Worm (Caenorhabditis elegans) whole organism, L4 larva: ENCODE data around the gene C16A3.2.

ENCODE experiments used
- Y75B8A.6 ChIP-seq: fragments of 200-800 bp; sonication (Bioruptor generic); IDR thresholded peaks from 2 replicates; pipeline ENCODE4 v1.3.6; 2022; ENCODE audit warnings: missing genetic modification reagents, missing genetic modification characterization, missing compliant biosample characterization
- aha-1 ChIP-seq: fragments of 150-350 bp; peaks from one replicate; lab custom pipeline; 2014; ENCODE audit warnings: missing biosample characterization, missing genetic modification characterization
- ama-1 ChIP-seq: fragments of 150-350 bp; optimal IDR thresholded peaks from 2 replicates; lab custom pipeline; 2014; ENCODE audit warnings: inconsistent platforms, mixed read lengths
- ceh-28 ChIP-seq: fragments of 150-350 bp; optimal IDR thresholded peaks from 2 replicates; lab custom pipeline; 2014; ENCODE audit warnings: missing biosample characterization, missing genetic modification reagents, missing genetic modification characterization
- ceh-32 ChIP-seq: sonication (generic microtip); optimal IDR thresholded peaks from 2 replicates; lab custom pipeline; 2016; ENCODE audit warnings: mild to moderate bottlenecking, missing genetic modification characterization, missing compliant biosample characterization; ENCODE audit not compliant: poor library complexity
- ceh-82 ChIP-seq: sonication (generic microtip); optimal IDR thresholded peaks from 2 replicates; lab custom pipeline; 2017; ENCODE audit warnings: missing biosample characterization, missing genetic modification characterization
- ctbp-1 ChIP-seq: fragments of 200-800 bp; sonication (Bioruptor generic); IDR thresholded peaks from 2 replicates; pipeline ENCODE4 v1.3.6; 2022; ENCODE audit warnings: missing genetic modification reagents, missing genetic modification characterization, missing compliant biosample characterization
- daf-16 ChIP-seq, 3 experiments: sonication (generic microtip); optimal IDR thresholded peaks; 2 replicates each; lab custom pipeline; 2016 to 2017; ENCODE audit warnings: missing genetic modification characterization in 3 of 3, missing genetic modification reagents in 3 of 3, mild to moderate bottlenecking in 2 of 3, missing compliant biosample characterization in 2 of 3, missing biosample characterization in 1 of 3, moderate library complexity in 1 of 3
- daf-19 ChIP-seq: fragments of 200-800 bp; sonication (Bioruptor generic); conservative IDR thresholded peaks from 2 replicates; pipeline ENCODE4 v1.3.6; 2022; ENCODE audit warnings: missing genetic modification characterization, missing compliant biosample characterization
- dmd-6 ChIP-seq: fragments of 200-800 bp; sonication (Bioruptor generic); IDR thresholded peaks from 2 replicates; pipeline ENCODE4 v1.3.6; 2022; ENCODE audit warnings: missing genetic modification reagents, missing genetic modification characterization, missing compliant biosample characterization
- dpl-1 ChIP-seq: fragments of 150-350 bp; optimal IDR thresholded peaks from 2 replicates; lab custom pipeline; 2014; ENCODE audit warnings: missing biosample characterization, missing genetic modification reagents, missing genetic modification characterization
- dve-1 ChIP-seq: sonication (generic microtip); optimal IDR thresholded peaks from 2 replicates; lab custom pipeline; 2017; ENCODE audit warnings: antibody characterized with exemption, mild to moderate bottlenecking, missing genetic modification characterization, missing compliant biosample characterization; ENCODE audit not compliant: insufficient read depth
- fos-1 ChIP-seq: fragments of 150-350 bp; optimal IDR thresholded peaks from 2 replicates; lab custom pipeline; 2014; ENCODE audit warnings: missing biosample characterization, missing genetic modification characterization
- hlh-11 ChIP-seq: fragments of 200-800 bp; sonication (Bioruptor generic); optimal IDR thresholded peaks from 2 replicates; lab custom pipeline; 2018; ENCODE audit warnings: mild to moderate bottlenecking, missing genetic modification characterization, missing compliant biosample characterization
- hlh-30 ChIP-seq: sonication (generic microtip); optimal IDR thresholded peaks from 2 replicates; lab custom pipeline; 2017; ENCODE audit warnings: antibody characterized with exemption, mild to moderate bottlenecking, missing genetic modification characterization, missing compliant biosample characterization; ENCODE audit not compliant: insufficient read depth
- lim-7 ChIP-seq: fragments of 200-800 bp; sonication (Bioruptor generic); IDR thresholded peaks from 2 replicates; pipeline ENCODE4 v1.3.6; 2022; ENCODE audit warnings: missing genetic modification characterization, missing compliant biosample characterization
- lsy-2 ChIP-seq, 2 experiments: fragments of 150-350 bp in 1 of 2; sonication (generic microtip) in 1 of 2; optimal IDR thresholded peaks; 2 replicates each; lab custom pipeline; 2014 to 2017; ENCODE audit warnings: missing biosample characterization in 2 of 2, missing genetic modification characterization in 2 of 2
- mdl-1 ChIP-seq, 2 experiments: fragments of 150-350 bp in 1 of 2; sonication (generic microtip) in 1 of 2; optimal IDR thresholded peaks; 2 replicates each; lab custom pipeline; 2014 to 2017; ENCODE audit warnings: missing biosample characterization in 2 of 2, missing genetic modification characterization in 2 of 2
- mes-2 ChIP-seq: sonication (generic microtip); optimal IDR thresholded peaks from 2 replicates; lab custom pipeline; 2016; ENCODE audit warnings: missing genotype, mild to moderate bottlenecking, missing genetic modification characterization, missing compliant biosample characterization; ENCODE audit not compliant: poor library complexity, severe bottlenecking
- mxl-3 ChIP-seq: fragments of 200-800 bp; sonication (Bioruptor generic); optimal IDR thresholded peaks from 2 replicates; lab custom pipeline; 2018; ENCODE audit warnings: mild to moderate bottlenecking, missing genetic modification characterization, missing compliant biosample characterization
- nhr-10 ChIP-seq: fragments of 150-350 bp; optimal IDR thresholded peaks from 2 replicates; lab custom pipeline; 2014; ENCODE audit warnings: missing biosample characterization, missing genetic modification characterization
- nhr-102 ChIP-seq: sonication (generic microtip); optimal IDR thresholded peaks from 2 replicates; lab custom pipeline; 2016; ENCODE audit warnings: mild to moderate bottlenecking, missing genetic modification characterization, moderate library complexity, missing compliant biosample characterization
- nhr-11 ChIP-seq: fragments of 150-350 bp; optimal IDR thresholded peaks from 2 replicates; lab custom pipeline; 2014; ENCODE audit warnings: missing biosample characterization, missing genetic modification characterization
- nhr-237 ChIP-seq: sonication (generic microtip); optimal IDR thresholded peaks from 2 replicates; lab custom pipeline; 2017; ENCODE audit warnings: missing biosample characterization, missing genetic modification characterization
- nhr-28 ChIP-seq: fragments of 150-350 bp; optimal IDR thresholded peaks from 2 replicates; lab custom pipeline; 2014; ENCODE audit warnings: missing biosample characterization, missing genetic modification characterization
- nhr-42 ChIP-seq: fragments of 200-800 bp; sonication (Bioruptor generic); IDR thresholded peaks from 2 replicates; pipeline ENCODE4 v1.3.6; 2022; ENCODE audit warnings: missing genetic modification characterization, missing compliant biosample characterization
- nhr-6 ChIP-seq: fragments of 150-350 bp; optimal IDR thresholded peaks from 2 replicates; lab custom pipeline; 2014; ENCODE audit warnings: missing biosample characterization, missing genetic modification characterization
- nhr-76 ChIP-seq: fragments of 150-350 bp; optimal IDR thresholded peaks from 2 replicates; lab custom pipeline; 2014; ENCODE audit warnings: missing biosample characterization, missing genetic modification characterization
- nhr-77 ChIP-seq: fragments of 150-350 bp; optimal IDR thresholded peaks from 2 replicates; lab custom pipeline; 2014; ENCODE audit warnings: missing biosample characterization, missing genetic modification characterization
- pqm-1 ChIP-seq: sonication (generic microtip); optimal IDR thresholded peaks from 2 replicates; lab custom pipeline; 2017; ENCODE audit warnings: missing biosample characterization, missing genetic modification characterization
- saeg-2 ChIP-seq: fragments of 200-800 bp; sonication (Bioruptor generic); IDR thresholded peaks from 2 replicates; pipeline ENCODE4 v1.3.6; 2022; ENCODE audit warnings: missing genetic modification reagents, missing genetic modification characterization, missing compliant biosample characterization
- skn-1 ChIP-seq: fragments of 150-350 bp; optimal IDR thresholded peaks from 2 replicates; lab custom pipeline; 2014; ENCODE audit warnings: missing biosample characterization, missing genetic modification characterization
- snpc-4 ChIP-seq: fragments of 150-350 bp; optimal IDR thresholded peaks from 2 replicates; lab custom pipeline; 2014; ENCODE audit warnings: missing biosample characterization, missing genetic modification characterization
- tag-97 ChIP-seq: fragments of 200-800 bp; sonication (Bioruptor generic); IDR thresholded peaks from 2 replicates; pipeline ENCODE4 v1.3.6; 2022; ENCODE audit warnings: missing genetic modification characterization, missing compliant biosample characterization
- tra-1 ChIP-seq: fragments of 200-800 bp; sonication (Bioruptor generic); IDR thresholded peaks from 2 replicates; pipeline ENCODE4 v1.3.6; 2022; ENCODE audit warnings: missing genetic modification reagents, missing genetic modification characterization, missing compliant biosample characterization
- unc-130 ChIP-seq: sonication (generic microtip); optimal IDR thresholded peaks from 2 replicates; lab custom pipeline; 2016; ENCODE audit warnings: missing genetic modification reagents, missing genetic modification characterization, missing compliant biosample characterization
- unc-62 ChIP-seq, 3 experiments: fragments of 150-350 bp in 1 of 3; sonication (generic microtip); optimal IDR thresholded peaks in 2 of 3; peaks in 1 of 3; 1 replicate in 1 of 3; 2 replicates in 2 of 3; lab custom pipeline; 2014 to 2017; ENCODE audit warnings: missing biosample characterization in 3 of 3, missing genetic modification characterization in 3 of 3, missing genetic modification reagents in 3 of 3, missing genotype in 1 of 3
- ztf-11 ChIP-seq: fragments of 150-350 bp; optimal IDR thresholded peaks from 2 replicates; lab custom pipeline; 2014; ENCODE audit warnings: missing biosample characterization, missing genetic modification characterization

C16A3.2 gene

ce11 chrIII:6356764-6357163, 32.9 kb upstream of the C16A3.2 start:
- TF ChIP-seq skn-1 (tag; lab: Kevin White, UChicago) (no peak), aha-1 (tag; lab: Kevin White, UChicago) (peak; percentile 91), ceh-82 (no peak), tra-1 (GFP tag; lab: Robert Waterston, UW) (no peak)

- TF ChIP-seq dve-1 (tag; lab: Kevin White, UChicago) (no peak), snpc-4 (tag; lab: Kevin White, UChicago) (no peak), dpl-1 (GFP tag; lab: Kevin White, UChicago) (no peak), daf-16 (GFP tag; optimal IDR thresholded peaks at IDR 0.05; lab: Kevin White, UChicago) (no peak), daf-16 (tag; optimal IDR thresholded peaks at IDR 0.05; lab: Kevin White, UChicago) (no peak), nhr-6 (no peak), ceh-32 (no peak), saeg-2 (GFP tag; lab: Robert Waterston, UW) (no peak), ctbp-1 (GFP tag; lab: Robert Waterston, UW) (no peak), skn-1 (tag; lab: Kevin White, UChicago) (no peak), nhr-42 (GFP tag; lab: Robert Waterston, UW) (no peak)
Measured at ce11 chrIII:6358704-6359103, 30.9 kb upstream of the C16A3.2 start.

- peak in 1 of 2 experiments; percentile 98 for TF ChIP-seq unc-62 (GFP tag; optimal IDR thresholded peaks at IDR 0.05 in 1 of 2; lab: Kevin White, UChicago)
- TF ChIP-seq unc-62 (tag; optimal IDR thresholded peaks at IDR 0.05; lab: Kevin White, UChicago), result no peak
- peak; percentile 14 for TF ChIP-seq ama-1 (lab: Kevin White, UChicago)
- no peak for TF ChIP-seq mxl-3 (GFP tag; lab: Kevin White, UChicago)
- TF ChIP-seq mes-2 (tag; lab: Kevin White, UChicago), result peak; percentile 18
- peak; percentile 86 for TF ChIP-seq hlh-30
- TF ChIP-seq mdl-1 (tag; optimal IDR thresholded peaks at IDR 0.05; lab: Kevin White, UChicago), result peak in 1 of 2 experiments; percentile 34
- no peak for TF ChIP-seq nhr-76 (tag; lab: Kevin White, UChicago)
- TF ChIP-seq lsy-2 (tag; optimal IDR thresholded peaks at IDR 0.05; lab: Kevin White, UChicago), result peak in 1 of 2 experiments; percentile 7
- peak; percentile 7 for TF ChIP-seq nhr-11 (tag; lab: Kevin White, UChicago)
Measured at ce11 chrIII:6359171-6359854, 30.3 kb upstream of the C16A3.2 start.

ce11 chrIII:6360114-6360513, 29.5 kb upstream of the C16A3.2 start:
- TF ChIP-seq nhr-102 (tag; lab: Kevin White, UChicago), result no peak
- TF ChIP-seq nhr-28 (tag; lab: Kevin White, UChicago), result peak; percentile 35
- no peak for TF ChIP-seq nhr-10 (tag; lab: Kevin White, UChicago)
- no peak for TF ChIP-seq Y75B8A.6 (GFP tag; lab: Robert Waterston, UW)
- TF ChIP-seq ceh-28 (tag; lab: Kevin White, UChicago), result no peak
- no peak for TF ChIP-seq ztf-11 (tag; lab: Kevin White, UChicago)
- no peak for TF ChIP-seq nhr-237 (tag; lab: Kevin White, UChicago)
- no peak for TF ChIP-seq fos-1 (tag; lab: Kevin White, UChicago)
- no peak for TF ChIP-seq pqm-1 (tag; lab: Kevin White, UChicago)
- peak; percentile 57 for TF ChIP-seq dmd-6
- peak in 1 of 2 experiments; percentile 31 for TF ChIP-seq lsy-2 (tag; optimal IDR thresholded peaks at IDR 0.05; lab: Kevin White, UChicago)
- no peak for TF ChIP-seq dpl-1 (GFP tag; lab: Kevin White, UChicago)
- peak; percentile 72 for TF ChIP-seq hlh-11 (tag; lab: Kevin White, UChicago)
- 0 out of 2 replicates have a peak, but pooled peaks have one; percentile 41 for TF ChIP-seq tra-1 (GFP tag; lab: Robert Waterston, UW)
- TF ChIP-seq lim-7, result no peak
- TF ChIP-seq mxl-3 (GFP tag; lab: Kevin White, UChicago), result peak; percentile 62
- no peak for TF ChIP-seq nhr-77 (tag; lab: Kevin White, UChicago)
- TF ChIP-seq unc-62 (GFP tag; optimal IDR thresholded peaks at IDR 0.05 in 1 of 2; lab: Kevin White, UChicago), result peak in 1 of 2 experiments; percentile 96
- no peak for TF ChIP-seq unc-62 (tag; optimal IDR thresholded peaks at IDR 0.05; lab: Kevin White, UChicago)
- TF ChIP-seq hlh-30, result peak; percentile 52
- no peak for TF ChIP-seq daf-19 (GFP tag; lab: Robert Waterston, UW)
- TF ChIP-seq unc-130 (GFP tag; lab: Kevin White, UChicago), result no peak
- peak; percentile 96 for TF ChIP-seq aha-1 (tag; lab: Kevin White, UChicago)
- TF ChIP-seq mdl-1 (tag; optimal IDR thresholded peaks at IDR 0.05; lab: Kevin White, UChicago), result peak in 1 of 2 experiments; percentile 12
- TF ChIP-seq mes-2 (tag; lab: Kevin White, UChicago), result peak; percentile 1
- peak; percentile 38 for TF ChIP-seq nhr-76 (tag; lab: Kevin White, UChicago)
- no peak for TF ChIP-seq tag-97 (GFP tag; lab: Robert Waterston, UW)
